Fruit fly (Drosophila melanogaster) whole organism, embryonic: ENCODE data around the gene Nse4.

ENCODE experiments used
- CG12299 ChIP-seq: fragments of 200-800 bp; sonication (Bioruptor generic); optimal IDR thresholded peaks from 2 replicates; lab custom pipeline; 2018; ENCODE audit warnings: missing biosample characterization, mild to moderate bottlenecking, missing genetic modification characterization
- CG17829 ChIP-seq: fragments of 200-800 bp; optimal IDR thresholded peaks from 2 replicates; lab custom pipeline; 2019; ENCODE audit warnings: missing biosample characterization, mild to moderate bottlenecking, missing genetic modification characterization, moderate library complexity
- CG42726 ChIP-seq: fragments of 200-800 bp; sonication (Bioruptor generic); IDR thresholded peaks from 2 replicates; pipeline ENCODE4 v1.3.6; 2022; ENCODE audit warnings: missing biosample characterization, missing genetic modification characterization; ENCODE audit not compliant: partially characterized antibody
- CG6175 ChIP-seq: fragments of 200-800 bp; sonication (Bioruptor generic); IDR thresholded peaks from 3 replicates; pipeline ENCODE4 v1.3.6; 2022; ENCODE audit warnings: missing biosample characterization, missing genetic modification characterization
- CG9437 ChIP-seq: fragments of 200-800 bp; sonication (Bioruptor generic); optimal IDR thresholded peaks from 2 replicates; lab custom pipeline; 2018; ENCODE audit warnings: missing biosample characterization, mild to moderate bottlenecking, missing genetic modification characterization
- Fer1 ChIP-seq: fragments of 200-800 bp; sonication (Bioruptor generic); optimal IDR thresholded peaks from 2 replicates; lab custom pipeline; 2017; ENCODE audit warnings: missing biosample characterization, mild to moderate bottlenecking, missing genetic modification characterization
- Tbp ChIP-seq: fragments of >200 bp; optimal IDR thresholded peaks from 2 replicates; lab custom pipeline; 2018; ENCODE audit warnings: missing biosample characterization, missing genetic modification characterization

DNA sequence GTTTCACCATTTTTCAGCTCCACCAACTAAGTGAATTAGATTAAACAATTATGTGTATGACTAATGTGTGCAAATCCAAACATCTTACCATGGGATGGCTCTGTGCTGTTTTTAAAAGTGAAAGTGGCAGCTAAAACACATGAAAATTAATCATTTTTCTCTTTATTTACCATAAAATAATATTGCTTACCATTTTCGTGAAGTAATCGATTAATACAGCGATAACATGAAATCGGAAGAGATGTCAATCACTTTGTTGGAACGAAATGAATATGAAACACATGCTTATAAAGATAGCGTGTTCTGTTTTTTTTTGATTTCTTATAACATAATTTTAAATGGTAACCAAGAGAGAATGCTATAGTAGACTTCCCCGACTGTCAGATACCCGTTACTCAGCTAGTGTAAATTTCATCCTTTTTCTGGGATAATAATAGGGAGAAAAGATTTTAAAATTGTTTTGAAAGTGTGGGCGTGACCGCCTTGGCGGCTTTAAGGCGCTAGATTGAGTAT, 35.4 kb upstream of the Nse4 start:
- TF ChIP-seq CG17829 (tag; lab: Kevin White, UChicago) = no peak
- TF ChIP-seq CG9437 (GFP tag; lab: Kevin White, UChicago) = no peak
- no peak for TF ChIP-seq CG42726 (GFP tag; lab: Robert Waterston, UW)
- TF ChIP-seq Fer1 = no peak
- no peak for TF ChIP-seq CG6175 (GFP tag; lab: Robert Waterston, UW)
- TF ChIP-seq CG12299 (tag; lab: Kevin White, UChicago) = no peak
- TF ChIP-seq Tbp = no peak
